Fruit fly (Drosophila melanogaster) whole organism, embryonic: Measurements from ENCODE around the gene Tsp97E.

Source experiments
- Awh ChIP-seq: fragments of 200-800 bp; sonication (Bioruptor generic); IDR thresholded peaks from 2 replicates; pipeline ENCODE4, ENCODE4 v1.3.6; 2022; ENCODE audit warnings: missing biosample characterization, missing genetic modification characterization
- BEAF-32 ChIP-seq: fragments of 200-800 bp; sonication (Bioruptor generic); optimal IDR thresholded peaks from 3 replicates; lab custom pipeline; 2017; ENCODE audit warnings: missing biosample characterization, missing genetic modification characterization, mild to moderate bottlenecking, moderate library complexity, missing genetic modification reagents
- Bdp1 ChIP-seq: fragments of 200-800 bp; sonication (Bioruptor generic); optimal IDR thresholded peaks from 3 replicates; lab custom pipeline; 2016; ENCODE audit warnings: missing biosample characterization, missing genetic modification characterization
- Blimp-1 ChIP-seq: fragments of 200-800 bp; sonication (Bioruptor generic); optimal IDR thresholded peaks from 3 replicates; lab custom pipeline; 2018; ENCODE audit warnings: missing biosample characterization, missing genetic modification characterization, mild to moderate bottlenecking, moderate library complexity, missing genetic modification reagents
- CG1024 ChIP-seq: fragments of 200-800 bp; sonication (Bioruptor generic); IDR thresholded peaks from 2 replicates; pipeline ENCODE4 v1.3.6; 2022; ENCODE audit warnings: missing biosample characterization, missing genetic modification characterization
- CG10267 ChIP-seq: fragments of 200-800 bp; sonication (Bioruptor generic); optimal IDR thresholded peaks from 2 replicates; lab custom pipeline; 2018; ENCODE audit warnings: missing biosample characterization, mild to moderate bottlenecking, missing genetic modification characterization, moderate library complexity
- CG10654 ChIP-seq: fragments of 200-800 bp; sonication (Bioruptor generic); optimal IDR thresholded peaks from 2 replicates; lab custom pipeline; 2016; ENCODE audit warnings: missing biosample characterization, missing genetic modification characterization
- CG12391 ChIP-seq: fragments of 200-800 bp; sonication (Bioruptor generic); optimal IDR thresholded peaks from 3 replicates; lab custom pipeline; 2018; ENCODE audit warnings: missing biosample characterization, mild to moderate bottlenecking, missing genetic modification characterization, moderate library complexity
- CG13894 ChIP-seq: fragments of 200-800 bp; sonication (Bioruptor generic); optimal IDR thresholded peaks from 3 replicates; lab custom pipeline; 2018; ENCODE audit warnings: missing biosample characterization, mild to moderate bottlenecking, missing genetic modification characterization, moderate library complexity
- CG14014 ChIP-seq: fragments of 200-800 bp; sonication (Bioruptor generic); IDR thresholded peaks from 2 replicates; pipeline ENCODE4 v1.3.6; 2022; ENCODE audit warnings: missing biosample characterization, missing genetic modification characterization
- CG17361 ChIP-seq: fragments of 200-800 bp; sonication (Bioruptor generic); IDR thresholded peaks from 3 replicates; pipeline ENCODE4 v1.3.6; 2022; ENCODE audit warnings: missing biosample characterization, missing genetic modification characterization
- CG18262 ChIP-seq: fragments of 200-800 bp; optimal IDR thresholded peaks from 3 replicates; lab custom pipeline; 2019; ENCODE audit warnings: missing biosample characterization, mild to moderate bottlenecking, missing genetic modification characterization, moderate library complexity
- CG2116 ChIP-seq: fragments of 200-800 bp; sonication (Bioruptor generic); optimal IDR thresholded peaks from 3 replicates; lab custom pipeline; 2018; ENCODE audit warnings: missing biosample characterization, mild to moderate bottlenecking, missing genetic modification characterization
- CG2120 ChIP-seq: fragments of 200-800 bp; sonication (Bioruptor generic); optimal IDR thresholded peaks from 3 replicates; lab custom pipeline; 2016; ENCODE audit warnings: missing biosample characterization, missing genetic modification characterization
- CG2712 ChIP-seq: fragments of 200-800 bp; optimal IDR thresholded peaks from 3 replicates; lab custom pipeline; 2019; ENCODE audit warnings: missing biosample characterization, mild to moderate bottlenecking, missing genetic modification characterization, moderate library complexity
- CG3281 ChIP-seq: fragments of 200-800 bp; sonication (Bioruptor generic); optimal IDR thresholded peaks from 3 replicates; lab custom pipeline; 2017; ENCODE audit warnings: missing biosample characterization, mild to moderate bottlenecking, missing genetic modification characterization
- CG34376 ChIP-seq: fragments of 200-800 bp; sonication (Bioruptor generic); optimal IDR thresholded peaks from 2 replicates; lab custom pipeline; 2018; ENCODE audit warnings: missing biosample characterization, mild to moderate bottlenecking, missing genetic modification characterization
- CG3847 ChIP-seq: fragments of 200-800 bp; sonication (Bioruptor generic); IDR thresholded peaks from 2 replicates; pipeline ENCODE4 v1.3.6; 2022; ENCODE audit warnings: missing biosample characterization, missing genetic modification characterization
- CG8478 ChIP-seq: fragments of >200 bp; optimal IDR thresholded peaks from 2 replicates; lab custom pipeline; 2018
- CHES-1-like ChIP-seq: fragments of 200-800 bp; sonication (Bioruptor generic); optimal IDR thresholded peaks from 2 replicates; lab custom pipeline; 2016; ENCODE audit warnings: missing biosample characterization, missing genetic modification characterization
- CoRest ChIP-seq: fragments of 200-800 bp; sonication (Bioruptor generic); optimal IDR thresholded peaks from 3 replicates; lab custom pipeline; 2018; ENCODE audit warnings: missing biosample characterization, mild to moderate bottlenecking, missing genetic modification characterization, moderate library complexity
- Dek ChIP-seq: fragments of 200-800 bp; sonication (Bioruptor generic); optimal IDR thresholded peaks from 3 replicates; lab custom pipeline; 2019; ENCODE audit warnings: missing biosample characterization, mild to moderate bottlenecking, missing genetic modification characterization, moderate library complexity
- Dp ChIP-seq: fragments of 200-800 bp; sonication (Bioruptor generic); optimal IDR thresholded peaks from 2 replicates; lab custom pipeline; 2018; ENCODE audit warnings: missing biosample characterization, mild to moderate bottlenecking, missing genetic modification characterization, moderate library complexity
- Eip74EF ChIP-seq, 2 experiments: fragments of 200-800 bp in 1 of 2; fragments of >200 bp in 1 of 2; sonication (Bioruptor generic) in 1 of 2; optimal IDR thresholded peaks; 2 replicates each; lab custom pipeline; 2017 to 2019; ENCODE audit warnings: missing biosample characterization in 2 of 2, missing genetic modification characterization in 2 of 2, mild to moderate bottlenecking in 1 of 2, moderate library complexity in 1 of 2
- Fer1 ChIP-seq: fragments of 200-800 bp; sonication (Bioruptor generic); optimal IDR thresholded peaks from 2 replicates; lab custom pipeline; 2017; ENCODE audit warnings: missing biosample characterization, mild to moderate bottlenecking, missing genetic modification characterization
- Gsc ChIP-seq: fragments of 200-800 bp; sonication (Bioruptor generic); IDR thresholded peaks from 2 replicates; pipeline ENCODE4 v1.3.6; 2022; ENCODE audit warnings: missing biosample characterization, missing genetic modification characterization
- HmgZ ChIP-seq: fragments of 200-800 bp; sonication (Bioruptor generic); optimal IDR thresholded peaks from 2 replicates; lab custom pipeline; 2018; ENCODE audit warnings: missing biosample characterization, mild to moderate bottlenecking, missing genetic modification characterization
- Lhr ChIP-seq: fragments of 200-800 bp; sonication (Bioruptor generic); optimal IDR thresholded peaks from 3 replicates; lab custom pipeline; 2017; ENCODE audit warnings: mild to moderate bottlenecking, missing biosample characterization, missing genetic modification reagents, missing genetic modification characterization
- Mad ChIP-seq: fragments of 200-800 bp; sonication (Bioruptor generic); optimal IDR thresholded peaks from 2 replicates; lab custom pipeline; 2016; ENCODE audit warnings: missing biosample characterization, missing genetic modification characterization
- Med ChIP-seq: fragments of 200-800 bp; sonication (Bioruptor generic); peaks from one replicate; lab custom pipeline; 2016; ENCODE audit warnings: missing biosample characterization, missing genetic modification characterization, mild to moderate bottlenecking, inconsistent platforms, moderate library complexity
- Myb ChIP-seq: fragments of 200-800 bp; sonication (Bioruptor generic); optimal IDR thresholded peaks from 2 replicates; lab custom pipeline; 2016; ENCODE audit warnings: missing biosample characterization, missing genetic modification characterization
- NFAT ChIP-seq: fragments of 200-800 bp; sonication (Bioruptor generic); IDR thresholded peaks from 2 replicates; pipeline ENCODE4 v1.3.6; 2022; ENCODE audit warnings: missing biosample characterization, missing genetic modification characterization
- Spps ChIP-seq: fragments of 200-800 bp; sonication (Bioruptor generic); optimal IDR thresholded peaks from 2 replicates; lab custom pipeline; 2018; ENCODE audit warnings: missing biosample characterization, mild to moderate bottlenecking, missing genetic modification characterization
- Sry-δ ChIP-seq: fragments of 200-800 bp; sonication (Bioruptor generic); optimal IDR thresholded peaks from 2 replicates; lab custom pipeline; 2016; ENCODE audit warnings: missing biosample characterization, missing genetic modification characterization
- YL-1 ChIP-seq: fragments of 200-800 bp; sonication (Bioruptor generic); optimal IDR thresholded peaks from 3 replicates; lab custom pipeline; 2017; ENCODE audit warnings: missing biosample characterization, mild to moderate bottlenecking, missing genetic modification characterization
- ara ChIP-seq: fragments of 200-800 bp; sonication (Bioruptor generic); IDR thresholded peaks from 2 replicates; pipeline ENCODE4 v1.3.6; 2022; ENCODE audit warnings: missing biosample characterization, missing genetic modification characterization
- bab2 ChIP-seq: fragments of 200-800 bp; sonication (Bioruptor generic); optimal IDR thresholded peaks from 2 replicates; lab custom pipeline; 2016; ENCODE audit warnings: missing biosample characterization, missing genetic modification characterization
- dpn ChIP-seq, 2 experiments: fragments of 200-800 bp; sonication (Bioruptor generic); optimal IDR thresholded peaks; 3 replicates each; lab custom pipeline; 2016; ENCODE audit warnings: missing biosample characterization in 2 of 2, missing genetic modification characterization in 2 of 2
- exex ChIP-seq: fragments of 200-800 bp; sonication (Bioruptor generic); optimal IDR thresholded peaks from 4 replicates; lab custom pipeline; 2018; ENCODE audit warnings: missing biosample characterization, mild to moderate bottlenecking, missing genetic modification characterization, moderate library complexity
- ftz-f1 ChIP-seq: fragments of 200-800 bp; sonication (Bioruptor generic); optimal IDR thresholded peaks from 2 replicates; lab custom pipeline; 2016; ENCODE audit warnings: missing biosample characterization, missing genetic modification characterization
- gfzf ChIP-seq: fragments of 200-800 bp; sonication (Bioruptor generic); optimal IDR thresholded peaks from 2 replicates; lab custom pipeline; 2016; ENCODE audit warnings: missing biosample characterization, mild to moderate bottlenecking, missing genetic modification characterization, moderate library complexity
- nmo ChIP-seq: fragments of 200-800 bp; sonication (Bioruptor generic); optimal IDR thresholded peaks from 2 replicates; lab custom pipeline; 2018; ENCODE audit warnings: missing biosample characterization, mild to moderate bottlenecking, missing genetic modification characterization, moderate library complexity
- phol ChIP-seq: fragments of 200-800 bp; sonication (Bioruptor generic); optimal IDR thresholded peaks from 3 replicates; lab custom pipeline; 2018; ENCODE audit warnings: missing biosample characterization, mild to moderate bottlenecking, missing genetic modification characterization, moderate library complexity
- row ChIP-seq: fragments of 200-800 bp; sonication (Bioruptor generic); IDR thresholded peaks from 3 replicates; pipeline ENCODE4 v1.3.6; 2022; ENCODE audit warnings: missing biosample characterization, missing genetic modification characterization
- sens ChIP-seq: fragments of 200-800 bp; sonication (Bioruptor generic); peaks from one replicate; lab custom pipeline; 2016; ENCODE audit warnings: missing biosample characterization, missing genetic modification characterization
- shn ChIP-seq: fragments of 200-800 bp; sonication (Bioruptor generic); optimal IDR thresholded peaks from 3 replicates; lab custom pipeline; 2016; ENCODE audit warnings: missing biosample characterization, missing genetic modification characterization
- ssp ChIP-seq: fragments of 200-800 bp; sonication (Bioruptor generic); IDR thresholded peaks from 2 replicates; pipeline ENCODE4 v1.3.6; 2022; ENCODE audit warnings: missing biosample characterization, missing genetic modification characterization
- stwl ChIP-seq: fragments of 200-800 bp; sonication (Bioruptor generic); optimal IDR thresholded peaks from 3 replicates; lab custom pipeline; 2018; ENCODE audit warnings: missing biosample characterization, mild to moderate bottlenecking, missing genetic modification characterization, moderate library complexity
- vvl ChIP-seq: fragments of 200-800 bp; sonication (Bioruptor generic); IDR thresholded peaks from 2 replicates; pipeline ENCODE4 v1.3.6; 2022; ENCODE audit warnings: missing biosample characterization, missing genetic modification characterization
- zen ChIP-seq: fragments of 200-800 bp; sonication (Bioruptor generic); optimal IDR thresholded peaks from 3 replicates; lab custom pipeline; 2018; ENCODE audit warnings: missing biosample characterization, mild to moderate bottlenecking, missing genetic modification characterization, moderate library complexity
- zfh2 ChIP-seq: fragments of 200-800 bp; sonication (Bioruptor generic); optimal IDR thresholded peaks from 2 replicates; lab custom pipeline; 2016; ENCODE audit warnings: missing biosample characterization, missing genetic modification characterization

The Tsp97E gene

DNA sequence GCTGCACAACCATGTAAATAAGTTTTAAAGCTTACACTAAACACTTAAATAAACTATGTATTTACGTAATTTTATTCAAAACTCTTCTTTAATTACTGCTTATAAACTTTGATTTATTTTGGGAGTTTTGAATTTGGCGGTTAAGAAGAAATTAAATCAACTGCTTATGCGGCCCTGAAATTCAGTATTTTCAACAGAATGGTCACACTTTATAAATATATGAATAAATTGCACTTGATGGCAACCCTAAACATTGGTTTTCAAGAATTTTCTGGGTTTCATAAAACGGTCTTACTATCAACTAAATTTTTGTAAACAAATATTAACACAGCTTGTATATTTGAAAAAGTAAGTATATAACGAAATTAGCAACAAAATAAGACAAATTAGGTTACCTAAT, 19.4 kb downstream of the Tsp97E start, which contains the start of gene CG14252 (continued):
- no peak for TF ChIP-seq CG14014 (GFP tag; lab: Robert Waterston, UW)
- TF ChIP-seq Gsc (GFP tag; lab: Robert Waterston, UW): no peak
- peak; percentile 57 for TF ChIP-seq CG10267
- peak; percentile 22 for TF ChIP-seq Spps (tag; lab: Kevin White, UChicago)
- peak; percentile 55 for TF ChIP-seq YL-1 (GFP tag; lab: Kevin White, UChicago)
- TF ChIP-seq Dp (GFP tag; lab: Kevin White, UChicago): peak; percentile 96
- peak; percentile 41 for TF ChIP-seq CG12391
- peak; percentile 77 for TF ChIP-seq Med (GFP tag; lab: Kevin White, UChicago)
- peak; percentile 48 for TF ChIP-seq CG2116 (GFP tag; lab: Kevin White, UChicago)
- TF ChIP-seq Lhr: peak; percentile 47
- TF ChIP-seq sens (GFP tag; lab: Kevin White, UChicago): peak; percentile 89
- no peak for TF ChIP-seq zfh2 (GFP tag; lab: Kevin White, UChicago)
- TF ChIP-seq NFAT (GFP tag; lab: Robert Waterston, UW): no peak
- peak; percentile 4 for TF ChIP-seq ftz-f1 (GFP tag; lab: Kevin White, UChicago)
- TF ChIP-seq CG10654 (GFP tag; lab: Kevin White, UChicago): peak; percentile 2
- peak; percentile 50 for TF ChIP-seq exex
- TF ChIP-seq stwl (tag; lab: Kevin White, UChicago): peak; percentile 97
- peak; percentile 38 for TF ChIP-seq CHES-1-like (GFP tag; lab: Kevin White, UChicago)
- peak; percentile 11 for TF ChIP-seq Dek
- no peak for TF ChIP-seq shn (GFP tag; lab: Kevin White, UChicago)
- no peak for TF ChIP-seq CG8478 (lab: Kevin White, UChicago)
- no peak for TF ChIP-seq bab2
- TF ChIP-seq Bdp1 (GFP tag; lab: Kevin White, UChicago): peak; percentile 36
- TF ChIP-seq row (GFP tag; lab: Robert Waterston, UW): peak; percentile 37; the same call in 1 of the 3 replicates
- peak in 1 of 2 experiments; percentile 16 for TF ChIP-seq dpn (GFP tag; optimal IDR thresholded peaks at IDR 0.05; lab: Kevin White, UChicago)
- no peak for TF ChIP-seq ara (GFP tag; lab: Robert Waterston, UW)
- peak; percentile 57 for TF ChIP-seq CG2712 (tag; lab: Kevin White, UChicago)
- peak; percentile 23 for TF ChIP-seq CoRest (tag; lab: Kevin White, UChicago)
- TF ChIP-seq BEAF-32 (GFP tag; lab: Kevin White, UChicago): peak; percentile 40
- peak; percentile 39 for TF ChIP-seq Sry-δ (GFP tag; lab: Kevin White, UChicago)
- TF ChIP-seq Mad (GFP tag; lab: Kevin White, UChicago): no peak
- peak; percentile 48 for TF ChIP-seq HmgZ (tag; lab: Kevin White, UChicago)
- peak; percentile 2 for TF ChIP-seq Myb
- TF ChIP-seq CG3281 (GFP tag; lab: Kevin White, UChicago): peak; percentile 76
- TF ChIP-seq zen (tag; lab: Kevin White, UChicago): peak; percentile 47
- no peak for TF ChIP-seq CG1024
- peak; percentile 89 for TF ChIP-seq vvl (GFP tag; lab: Robert Waterston, UW)
- peak; percentile 55 for TF ChIP-seq CG13894
- TF ChIP-seq Fer1 (GFP tag; lab: Kevin White, UChicago): peak; percentile 43
- TF ChIP-seq CG2120 (GFP tag; lab: Kevin White, UChicago): peak; percentile 15
- TF ChIP-seq phol: peak; percentile 45
- peak; percentile 21 for TF ChIP-seq CG18262 (tag; lab: Kevin White, UChicago)
- TF ChIP-seq CG3847 (GFP tag; lab: Robert Waterston, UW): peak; percentile 60
- 0 out of 3 replicates have a peak, but pooled peaks have one; percentile 23 for TF ChIP-seq CG17361 (GFP tag; lab: Robert Waterston, UW)
- peak; percentile 97 for TF ChIP-seq gfzf (GFP tag; lab: Kevin White, UChicago)
- 0 out of 2 replicates have a peak, but pooled peaks have one; percentile 6 for TF ChIP-seq ssp (GFP tag; lab: Robert Waterston, UW)
- TF ChIP-seq Awh (GFP tag; lab: Robert Waterston, UW): no peak
- TF ChIP-seq Blimp-1 (GFP tag; lab: Kevin White, UChicago): peak; percentile 7
- TF ChIP-seq Eip74EF (GFP tag; optimal IDR thresholded peaks at IDR 0.05; lab: Kevin White, UChicago): peak in 1 of 2 experiments; percentile 25
- peak; percentile 29 for TF ChIP-seq CG34376
- TF ChIP-seq nmo: peak; percentile 63
